Worm (Caenorhabditis elegans) whole organism, L2 larva: Measurements from ENCODE around the gene nduf-2.2.

Experiments used
- C34F6.9 ChIP-seq: fragments of 150-350 bp; optimal IDR thresholded peaks from 2 replicates; lab custom pipeline; 2014; ENCODE audit warnings: missing biosample characterization, missing genetic modification characterization
- F13H6.1 ChIP-seq: sonication (generic microtip); optimal IDR thresholded peaks from 2 replicates; lab custom pipeline; 2016; ENCODE audit warnings: missing genetic modification characterization, missing compliant biosample characterization
- R02D3.7 ChIP-seq: fragments of 150-350 bp; optimal IDR thresholded peaks from 2 replicates; lab custom pipeline; 2014; ENCODE audit warnings: missing biosample characterization, missing genetic modification characterization
- Y55F3AM.14 ChIP-seq: fragments of 200-800 bp; sonication (Bioruptor generic); optimal IDR thresholded peaks from 2 replicates; lab custom pipeline; 2018; ENCODE audit warnings: mild to moderate bottlenecking, missing genetic modification characterization, missing compliant biosample characterization
- ZK546.5 ChIP-seq: sonication (generic microtip); optimal IDR thresholded peaks from 2 replicates; lab custom pipeline; 2017; ENCODE audit warnings: missing biosample characterization, missing genetic modification characterization
- alr-1 ChIP-seq: fragments of 150-350 bp; optimal IDR thresholded peaks from 2 replicates; lab custom pipeline; 2014; ENCODE audit warnings: missing biosample characterization, missing genetic modification characterization
- ama-1 ChIP-seq: fragments of 150-350 bp; optimal IDR thresholded peaks from 2 replicates; lab custom pipeline; 2018; ENCODE audit warnings: inconsistent platforms
- blmp-1 ChIP-seq: sonication (generic microtip); optimal IDR thresholded peaks from 2 replicates; lab custom pipeline; 2017; ENCODE audit warnings: missing genetic modification characterization, mild to moderate bottlenecking, missing compliant biosample characterization, antibody characterized with exemption, moderate library complexity; ENCODE audit not compliant: insufficient read depth
- ceh-16 ChIP-seq: fragments of 150-350 bp; optimal IDR thresholded peaks from 2 replicates; lab custom pipeline; 2014; ENCODE audit warnings: missing biosample characterization, missing genetic modification characterization
- ceh-82 ChIP-seq: fragments of 150-350 bp; optimal IDR thresholded peaks from 2 replicates; lab custom pipeline; 2014; ENCODE audit warnings: missing biosample characterization, missing genetic modification characterization
- crh-2 ChIP-seq: sonication (generic microtip); optimal IDR thresholded peaks from 2 replicates; lab custom pipeline; 2017; ENCODE audit warnings: missing biosample characterization, missing genetic modification characterization
- dmd-4 ChIP-seq: sonication (generic microtip); optimal IDR thresholded peaks from 2 replicates; lab custom pipeline; 2017; ENCODE audit warnings: missing biosample characterization, missing genetic modification characterization
- egl-27 ChIP-seq: sonication (generic microtip); optimal IDR thresholded peaks from 3 replicates; lab custom pipeline; 2017; ENCODE audit warnings: missing biosample characterization, missing genetic modification reagents, missing genetic modification characterization
- elt-3 ChIP-seq: sonication (generic microtip); optimal IDR thresholded peaks from 2 replicates; lab custom pipeline; 2017; ENCODE audit warnings: missing biosample characterization, missing genetic modification characterization
- fos-1 ChIP-seq: fragments of 150-350 bp; optimal IDR thresholded peaks from 2 replicates; lab custom pipeline; 2014; ENCODE audit warnings: missing biosample characterization, missing genetic modification characterization
- gmeb-1 ChIP-seq: fragments of 150-350 bp; optimal IDR thresholded peaks from 2 replicates; lab custom pipeline; 2014; ENCODE audit warnings: missing biosample characterization, missing genetic modification characterization
- lin-11 ChIP-seq: fragments of 150-350 bp; sonication (generic microtip); optimal IDR thresholded peaks from 2 replicates; lab custom pipeline; 2014; ENCODE audit warnings: missing biosample characterization, missing genetic modification characterization, inconsistent platforms, mixed read lengths
- lin-13 ChIP-seq: fragments of 150-350 bp; optimal IDR thresholded peaks from 2 replicates; lab custom pipeline; 2014; ENCODE audit warnings: missing biosample characterization, missing genetic modification reagents, missing genetic modification characterization
- lin-39 ChIP-seq: fragments of 150-350 bp; optimal IDR thresholded peaks from 2 replicates; lab custom pipeline; 2014; ENCODE audit warnings: missing biosample characterization, missing genetic modification reagents, missing genetic modification characterization
- lsy-2 ChIP-seq, 2 experiments: fragments of 150-350 bp in 1 of 2; sonication (generic microtip) in 1 of 2; optimal IDR thresholded peaks; 2 replicates each; lab custom pipeline; 2014 to 2017; ENCODE audit warnings: missing biosample characterization in 2 of 2, missing genetic modification characterization in 2 of 2
- mab-5 ChIP-seq: fragments of 150-350 bp; optimal IDR thresholded peaks from 2 replicates; lab custom pipeline; 2014; ENCODE audit warnings: missing biosample characterization, missing genetic modification characterization
- mbf-1 ChIP-seq: sonication (generic microtip); optimal IDR thresholded peaks from 2 replicates; lab custom pipeline; 2017; ENCODE audit warnings: missing biosample characterization, missing genetic modification characterization
- nhr-10 ChIP-seq: sonication (generic microtip); optimal IDR thresholded peaks from 2 replicates; lab custom pipeline; 2017; ENCODE audit warnings: missing biosample characterization, missing genetic modification characterization
- nhr-11 ChIP-seq: fragments of 150-350 bp; optimal IDR thresholded peaks from 2 replicates; lab custom pipeline; 2014; ENCODE audit warnings: missing biosample characterization, missing genetic modification characterization
- nhr-129 ChIP-seq: fragments of 150-350 bp; optimal IDR thresholded peaks from 2 replicates; lab custom pipeline; 2014; ENCODE audit warnings: missing biosample characterization, missing genetic modification characterization
- nhr-21 ChIP-seq: fragments of 150-350 bp; optimal IDR thresholded peaks from 2 replicates; lab custom pipeline; 2014; ENCODE audit warnings: missing biosample characterization, missing genetic modification characterization
- nhr-237 ChIP-seq: fragments of 150-350 bp; optimal IDR thresholded peaks from 2 replicates; lab custom pipeline; 2014; ENCODE audit warnings: missing biosample characterization, missing genetic modification characterization
- nhr-25 ChIP-seq: fragments of 150-350 bp; sonication (generic microtip); optimal IDR thresholded peaks from 3 replicates; lab custom pipeline; 2014; ENCODE audit warnings: missing biosample characterization, missing genetic modification characterization
- peb-1 ChIP-seq: fragments of 150-350 bp; optimal IDR thresholded peaks from 2 replicates; lab custom pipeline; 2014; ENCODE audit warnings: missing biosample characterization, missing genetic modification characterization
- skn-1 ChIP-seq: sonication (generic microtip); optimal IDR thresholded peaks from 2 replicates; lab custom pipeline; 2017; ENCODE audit warnings: missing biosample characterization, missing genetic modification characterization
- sma-3 ChIP-seq: sonication (generic microtip); optimal IDR thresholded peaks from 2 replicates; lab custom pipeline; 2016; ENCODE audit warnings: missing genetic modification reagents, missing genetic modification characterization, missing compliant biosample characterization
- sma-9 ChIP-seq, 2 experiments: fragments of 150-350 bp in 1 of 2; sonication (generic microtip) in 1 of 2; optimal IDR thresholded peaks; 2 replicates each; lab custom pipeline; 2014 to 2016; ENCODE audit warnings: missing genetic modification characterization in 2 of 2, mild to moderate bottlenecking in 1 of 2, missing biosample characterization in 1 of 2, missing compliant biosample characterization in 1 of 2, missing genetic modification reagents in 1 of 2, moderate library complexity in 1 of 2
- snpc-4 ChIP-seq: fragments of 150-350 bp; optimal IDR thresholded peaks from 2 replicates; lab custom pipeline; 2014; ENCODE audit warnings: missing biosample characterization, missing genetic modification characterization
- unc-39 ChIP-seq: fragments of 150-350 bp; optimal IDR thresholded peaks from 2 replicates; lab custom pipeline; 2014; ENCODE audit warnings: missing biosample characterization, missing genetic modification characterization
- unc-55 ChIP-seq: fragments of 150-350 bp; sonication (generic microtip); optimal IDR thresholded peaks from 3 replicates; lab custom pipeline; 2014; ENCODE audit warnings: missing biosample characterization, missing genetic modification reagents, missing genetic modification characterization
- unc-62 ChIP-seq: fragments of 150-350 bp; optimal IDR thresholded peaks from 2 replicates; lab custom pipeline; 2014; ENCODE audit warnings: missing biosample characterization, missing genetic modification reagents, missing genetic modification characterization
- ztf-1 ChIP-seq: fragments of 200-800 bp; sonication (Bioruptor generic); conservative IDR thresholded peaks from 2 replicates; pipeline ENCODE4 v1.3.6; 2022; ENCODE audit warnings: missing genetic modification characterization, missing compliant biosample characterization
- ztf-4 ChIP-seq: fragments of 150-350 bp; optimal IDR thresholded peaks from 2 replicates; lab custom pipeline; 2014; ENCODE audit warnings: missing biosample characterization, missing genetic modification characterization

Gene nduf-2.2

DNA sequence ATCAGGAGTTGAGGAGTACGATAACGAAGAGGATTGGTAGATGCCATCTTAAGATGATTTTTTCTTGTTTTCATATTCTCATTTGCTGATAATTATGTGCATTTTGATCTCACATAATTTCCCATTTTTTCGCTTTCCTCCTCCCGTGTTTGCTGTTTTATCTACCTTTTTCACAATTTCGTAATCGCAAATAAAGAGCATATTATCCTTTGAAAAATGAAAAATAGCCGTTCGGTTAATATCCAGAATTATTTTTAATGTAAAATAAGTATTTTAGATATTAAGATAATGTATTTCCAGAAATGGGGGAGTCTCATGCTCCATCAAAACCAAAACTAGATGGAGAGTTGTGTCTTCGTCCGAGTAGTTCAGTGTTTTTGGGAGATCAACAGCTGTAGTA lies 32.1 kb upstream of the nduf-2.2 start, which contains the start of gene vps-16:
vps-16 (plus strand) TSS at position 301 of the 400 bp plus-strand sequence.
- no peak for TF ChIP-seq gmeb-1 (tag; lab: Kevin White, UChicago)
- TF ChIP-seq elt-3 (tag; lab: Kevin White, UChicago) = no peak

DNA sequence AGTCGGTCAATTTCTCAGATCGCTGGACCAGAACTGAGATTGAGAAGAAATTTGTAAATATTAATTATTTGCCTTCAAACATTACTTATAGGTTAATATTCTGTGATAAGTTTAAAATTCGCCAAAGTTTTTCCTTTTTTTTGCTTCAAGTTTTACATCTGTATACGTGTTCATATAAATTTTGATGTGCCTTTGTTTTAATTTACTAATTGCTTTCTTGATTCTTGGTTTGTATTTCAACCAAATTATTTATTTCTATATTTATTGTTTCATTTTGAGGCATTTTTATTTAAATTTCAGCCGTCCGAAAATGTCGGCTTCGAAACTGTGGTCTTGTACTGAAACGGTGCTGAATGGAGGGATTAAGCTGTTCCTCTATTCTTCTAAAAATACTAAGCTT lies 28.7 kb upstream of the nduf-2.2 start, which contains the start of gene C05D11.1:
C05D11.1 (plus strand) TSS at position 301 of the 400 bp plus-strand sequence.
- TF ChIP-seq unc-62 (GFP tag; lab: Kevin White, UChicago) (no peak), skn-1 (tag; lab: Kevin White, UChicago) (no peak), dmd-4 (tag; lab: Kevin White, UChicago) (no peak), nhr-10 (tag; lab: Kevin White, UChicago) (no peak), sma-9 (GFP tag; optimal IDR thresholded peaks at IDR 0.05; lab: Kevin White, UChicago) (no peak), sma-9 (tag; optimal IDR thresholded peaks at IDR 0.05; lab: Kevin White, UChicago) (no peak), nhr-11 (tag; lab: Kevin White, UChicago) (no peak), snpc-4 (no peak), fos-1 (tag; lab: Kevin White, UChicago) (no peak), crh-2 (tag; lab: Kevin White, UChicago) (no peak), lsy-2 (tag; optimal IDR thresholded peaks at IDR 0.05; lab: Kevin White, UChicago) (no peak), Y55F3AM.14 (GFP tag; lab: Kevin White, UChicago) (no peak), mab-5 (tag; lab: Kevin White, UChicago) (no peak), C34F6.9 (tag; lab: Kevin White, UChicago) (no peak), lin-13 (GFP tag; lab: Kevin White, UChicago) (no peak), nhr-129 (tag; lab: Kevin White, UChicago) (no peak)

DNA sequence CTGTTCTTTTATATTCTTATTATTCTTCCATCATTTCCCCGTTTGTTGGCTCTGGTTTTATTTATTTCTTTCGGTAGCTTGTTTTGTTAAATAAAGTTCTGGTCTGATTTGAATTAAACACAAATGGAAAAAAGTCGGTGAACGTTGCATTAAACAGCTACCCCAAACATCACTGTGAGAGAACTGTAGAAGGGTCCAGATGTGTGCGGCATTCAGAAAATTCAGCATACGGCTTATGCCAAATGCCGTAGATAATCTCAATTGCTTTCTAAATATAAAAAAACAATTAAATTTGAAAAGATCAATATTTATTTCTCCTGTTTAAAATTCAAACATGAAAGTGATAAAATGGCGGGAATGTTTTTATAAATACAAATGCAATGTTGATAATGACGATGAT lies 25.2 kb upstream of the nduf-2.2 start:
- TF ChIP-seq dmd-4 (tag; lab: Kevin White, UChicago) (no peak), nhr-129 (tag; lab: Kevin White, UChicago) (no peak), sma-3 (GFP tag; lab: Kevin White, UChicago) (no peak), mab-5 (tag; lab: Kevin White, UChicago) (no peak), lin-11 (tag; lab: Kevin White, UChicago) (no peak), egl-27 (tag; lab: Kevin White, UChicago) (no peak), skn-1 (tag; lab: Kevin White, UChicago) (no peak)

DNA sequence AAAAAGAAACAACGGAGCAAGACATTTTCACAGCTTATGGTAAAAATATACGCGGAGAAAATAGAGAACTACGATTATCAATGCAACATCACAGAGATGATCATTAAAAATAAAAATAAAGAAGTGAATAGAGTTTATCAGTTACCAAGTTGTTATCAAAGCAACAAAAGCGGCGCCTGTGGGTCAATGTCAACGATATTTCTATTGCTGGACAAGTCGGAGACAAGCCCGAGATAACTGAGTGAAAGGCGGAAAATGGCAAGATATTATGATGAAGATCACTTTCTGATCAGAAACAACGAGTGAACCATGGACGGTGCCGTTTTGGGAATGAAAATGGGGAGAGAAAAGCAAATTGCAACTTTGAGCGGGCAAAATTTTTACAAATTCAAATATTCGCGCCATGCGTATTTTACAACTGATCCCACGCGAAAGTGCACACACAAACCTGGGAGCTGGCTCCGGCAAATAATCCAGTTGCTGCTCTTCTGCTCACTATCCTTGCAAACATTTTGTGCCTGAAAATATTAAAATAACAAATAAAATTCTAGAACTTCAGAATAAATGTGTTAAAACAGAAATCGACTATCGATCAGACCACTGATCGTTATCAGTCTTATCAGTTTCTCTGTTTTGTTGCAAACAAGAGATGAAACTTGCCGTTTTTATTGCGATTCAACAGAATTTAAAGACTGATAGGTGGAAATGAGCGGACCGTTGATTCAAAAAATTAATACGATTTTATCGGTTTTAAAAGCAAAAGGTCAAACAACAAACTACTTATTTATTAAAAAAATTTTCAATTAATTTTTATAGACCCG lies 22.5 kb upstream of the nduf-2.2 start, which contains the start of gene mel-32:
mel-32 (minus strand) TSS at position 696 of the 821 bp plus-strand sequence.
- TF ChIP-seq mbf-1 (tag; lab: Kevin White, UChicago) (no peak), nhr-237 (tag; lab: Kevin White, UChicago) (no peak), crh-2 (tag; lab: Kevin White, UChicago) (peak; percentile 16), lsy-2 (tag; optimal IDR thresholded peaks at IDR 0.05; lab: Kevin White, UChicago) (peak in 1 of 2 experiments; percentile 49), sma-3 (GFP tag; lab: Kevin White, UChicago) (peak; percentile 2), fos-1 (tag; lab: Kevin White, UChicago) (peak; percentile 22), blmp-1 (tag; lab: Kevin White, UChicago) (peak; percentile 21), sma-9 (GFP tag; optimal IDR thresholded peaks at IDR 0.05; lab: Kevin White, UChicago) (peak; percentile 22), sma-9 (tag; optimal IDR thresholded peaks at IDR 0.05; lab: Kevin White, UChicago) (no peak), ama-1 (lab: Kevin White, UChicago) (peak; percentile 31)

DNA sequence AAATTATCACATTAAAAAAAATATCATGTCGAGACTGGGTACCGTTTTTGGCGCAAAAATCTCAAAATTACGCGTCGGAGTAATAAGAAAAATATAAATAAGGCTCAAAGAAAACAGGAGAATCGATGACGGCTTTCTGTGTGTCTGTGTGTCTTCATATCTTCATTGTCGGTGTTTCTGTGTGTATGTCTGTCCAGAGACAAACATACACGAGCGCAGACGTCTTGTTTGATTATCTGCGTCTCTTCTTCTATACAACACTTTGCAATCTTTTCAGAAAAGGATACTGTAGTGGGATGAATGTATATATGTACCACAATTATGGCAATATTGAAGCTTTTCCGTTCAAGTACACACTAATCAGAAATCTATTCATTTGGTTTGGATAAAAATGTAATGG lies 20.7 kb upstream of the nduf-2.2 start, which contains the start of gene C05D11.13:
C05D11.13 (minus strand) TSS at position 252 of the 400 bp plus-strand sequence.
- TF ChIP-seq egl-27 (tag; lab: Kevin White, UChicago) = no peak
- no peak for TF ChIP-seq dmd-4 (tag; lab: Kevin White, UChicago)
- TF ChIP-seq ceh-82 (tag; lab: Kevin White, UChicago) = no peak
- peak in 1 of 2 experiments; percentile 84 for TF ChIP-seq lsy-2 (tag; optimal IDR thresholded peaks at IDR 0.05; lab: Kevin White, UChicago)
- peak; percentile 32 for TF ChIP-seq fos-1 (tag; lab: Kevin White, UChicago)
- no peak for TF ChIP-seq peb-1 (tag; lab: Kevin White, UChicago)
- no peak for TF ChIP-seq ama-1 (lab: Kevin White, UChicago)
- TF ChIP-seq skn-1 (tag; lab: Kevin White, UChicago) = no peak
- peak; percentile 59 for TF ChIP-seq sma-9 (GFP tag; optimal IDR thresholded peaks at IDR 0.05; lab: Kevin White, UChicago)
- TF ChIP-seq sma-9 (tag; optimal IDR thresholded peaks at IDR 0.05; lab: Kevin White, UChicago) = no peak
- no peak for TF ChIP-seq lin-13 (GFP tag; lab: Kevin White, UChicago)
- TF ChIP-seq nhr-129 (tag; lab: Kevin White, UChicago) = peak; percentile 59
- no peak for TF ChIP-seq ztf-1 (GFP tag; lab: Robert Waterston, UW)
- TF ChIP-seq ZK546.5 (tag; lab: Kevin White, UChicago) = no peak
- TF ChIP-seq nhr-10 (tag; lab: Kevin White, UChicago) = no peak
- no peak for TF ChIP-seq unc-39
- TF ChIP-seq C34F6.9 (tag; lab: Kevin White, UChicago) = peak; percentile 68
- TF ChIP-seq nhr-21 (tag; lab: Kevin White, UChicago) = peak; percentile 0
- TF ChIP-seq unc-55 (GFP tag; lab: Kevin White, UChicago) = peak; percentile 51
- peak; percentile 65 for TF ChIP-seq crh-2 (tag; lab: Kevin White, UChicago)
- no peak for TF ChIP-seq mab-5 (tag; lab: Kevin White, UChicago)
- TF ChIP-seq nhr-25 (tag; lab: Kevin White, UChicago) = peak; percentile 7
- TF ChIP-seq alr-1 (tag; lab: Kevin White, UChicago) = no peak
- TF ChIP-seq lin-39 (tag; lab: Kevin White, UChicago) = no peak
- no peak for TF ChIP-seq ceh-16 (tag; lab: Kevin White, UChicago)
- TF ChIP-seq F13H6.1 (tag; lab: Kevin White, UChicago) = peak; percentile 56
- no peak for TF ChIP-seq Y55F3AM.14 (GFP tag; lab: Kevin White, UChicago)
- TF ChIP-seq R02D3.7 (tag; lab: Kevin White, UChicago) = no peak
- TF ChIP-seq ztf-4 (tag; lab: Kevin White, UChicago) = peak; percentile 16
